Fruit fly (Drosophila melanogaster): ENCODE measurements around the gene CG8952.
A peak's percentile ranks its signal among the peaks of the same experiment; 100 is the strongest.

CG8952 gene

DNA sequence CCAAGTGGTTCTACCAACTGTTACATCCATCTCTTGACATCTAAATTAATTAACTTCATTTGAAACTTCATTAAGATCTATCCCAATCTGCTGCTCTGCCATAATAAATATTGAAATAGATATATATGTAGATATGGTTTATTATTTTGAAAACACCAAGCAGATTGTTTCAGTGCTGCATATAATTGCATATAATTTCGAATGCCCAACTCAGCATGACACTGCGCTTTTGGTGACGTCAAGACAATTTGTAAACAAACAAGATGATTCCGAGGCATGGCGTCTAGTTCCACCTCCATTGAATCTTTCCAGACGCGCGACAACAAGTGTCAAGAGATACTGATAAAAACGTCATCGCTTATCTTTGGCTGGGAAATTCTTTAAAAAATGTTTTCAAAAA lies 25.4 kb downstream of the CG8952 start:
- TF ChIP-seq CG15336 (GFP tag; IDR thresholded peaks at IDR 0.05) (0 out of 2 replicates have a peak, but pooled peaks have one; percentile 6), CG6276 (GFP tag; optimal IDR thresholded peaks at IDR 0.05) (no peak), CG6854 (GFP tag; optimal IDR thresholded peaks at IDR 0.05) (no peak), CG3919 (GFP tag; optimal IDR thresholded peaks at IDR 0.05) (no peak), CG16779 (tag; optimal IDR thresholded peaks at IDR 0.05) (no peak), CG7368 (GFP tag; optimal IDR thresholded peaks at IDR 0.05) (no peak), svp (GFP tag) (peak; percentile 47)

DNA sequence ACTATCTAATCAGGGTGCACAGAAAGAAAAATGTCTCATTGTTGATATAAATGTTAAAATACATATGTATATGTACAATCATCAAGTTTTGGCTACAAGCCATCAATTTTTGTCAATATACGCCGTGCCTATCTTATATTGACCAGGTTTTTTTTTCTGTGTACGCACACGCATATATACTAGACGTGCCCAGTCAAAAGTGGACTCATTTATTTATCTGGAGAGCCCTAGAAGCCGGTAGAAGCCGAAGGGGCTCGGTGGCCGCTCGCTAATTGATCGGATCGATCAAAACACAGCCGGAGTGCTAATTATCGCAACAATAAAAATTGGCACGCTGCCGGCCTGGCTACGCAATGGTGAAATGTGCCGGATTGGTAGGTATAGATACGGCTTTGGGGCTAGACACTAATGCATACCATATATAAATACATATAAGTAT lies 25.9 kb downstream of the CG8952 start:
- peak; percentile 39 for TF ChIP-seq Ets96B (tag; optimal IDR thresholded peaks at IDR 0.05)
- peak; percentile 60 for TF ChIP-seq Smox (GFP tag; optimal IDR thresholded peaks at IDR 0.05)
- TF ChIP-seq CG7368 (GFP tag; optimal IDR thresholded peaks at IDR 0.05): no peak
- peak; percentile 68 for TF ChIP-seq fkh (GFP tag; optimal IDR thresholded peaks at IDR 0.05)
- peak; percentile 43 for TF ChIP-seq CG8632 (GFP tag; optimal IDR thresholded peaks at IDR 0.05)
- no peak for TF ChIP-seq CG4318 (GFP tag; optimal IDR thresholded peaks at IDR 0.05)
- no peak for TF ChIP-seq CG10669 (GFP tag; optimal IDR thresholded peaks at IDR 0.05)
- peak; percentile 48 for TF ChIP-seq CG31627 (GFP tag; optimal IDR thresholded peaks at IDR 0.05)
- TF ChIP-seq CG11294 (GFP tag; IDR thresholded peaks at IDR 0.05): peak; percentile 15; the same call in 1 of the 2 replicates
- no peak for TF ChIP-seq Sox15 (GFP tag; optimal IDR thresholded peaks at IDR 0.05)
- TF ChIP-seq CG6854 (GFP tag; optimal IDR thresholded peaks at IDR 0.05): no peak
- TF ChIP-seq achi (GFP tag; optimal IDR thresholded peaks at IDR 0.05): peak; percentile 40
- TF ChIP-seq CG32006 (GFP tag; optimal IDR thresholded peaks at IDR 0.05): peak; percentile 53
- peak; percentile 60 for TF ChIP-seq Hr39 (GFP tag; optimal IDR thresholded peaks at IDR 0.05)
- no peak for TF ChIP-seq ss (GFP tag; optimal IDR thresholded peaks at IDR 0.05)
- TF ChIP-seq CG15336 (GFP tag; IDR thresholded peaks at IDR 0.05): peak; percentile 57
- peak; percentile 62 for TF ChIP-seq pdm3 (GFP tag; optimal IDR thresholded peaks at IDR 0.05)
- TF ChIP-seq CG34406 (GFP tag; optimal IDR thresholded peaks at IDR 0.05): peak; percentile 36
- TF ChIP-seq CG9139 (GFP tag; optimal IDR thresholded peaks at IDR 0.05): no peak
- peak; percentile 52 for TF ChIP-seq Ets21C (GFP tag; optimal IDR thresholded peaks at IDR 0.05)
- no peak for TF ChIP-seq Blimp-1 (GFP tag; optimal IDR thresholded peaks at IDR 0.05)
- TF ChIP-seq esn (GFP tag; optimal IDR thresholded peaks at IDR 0.05): peak; percentile 71
- TF ChIP-seq spab (GFP tag; optimal IDR thresholded peaks at IDR 0.05): no peak
- TF ChIP-seq Lpt (GFP tag; optimal IDR thresholded peaks at IDR 0.05): peak; percentile 18
- peak; percentile 78 for TF ChIP-seq eg (GFP tag; IDR thresholded peaks at IDR 0.05)
- no peak for TF ChIP-seq CG6808 (GFP tag; optimal IDR thresholded peaks at IDR 0.05)
- no peak for TF ChIP-seq fd59A (GFP tag; optimal IDR thresholded peaks at IDR 0.05)
- TF ChIP-seq CG8119 (GFP tag; IDR thresholded peaks at IDR 0.05): peak; percentile 56; the same call in 2 of the 3 replicates
- peak; percentile 85 for TF ChIP-seq vri (GFP tag; optimal IDR thresholded peaks at IDR 0.05)
- peak; percentile 50 for TF ChIP-seq acj6 (GFP tag; optimal IDR thresholded peaks at IDR 0.05)
- peak; percentile 67 for TF ChIP-seq lz (GFP tag; optimal IDR thresholded peaks at IDR 0.05)
- peak; percentile 23 for TF ChIP-seq CG11902 (GFP tag; optimal IDR thresholded peaks at IDR 0.05)
- TF ChIP-seq CG6163 (GFP tag; IDR thresholded peaks at IDR 0.05): peak; percentile 69
- peak; percentile 56 for TF ChIP-seq Sox102F (GFP tag; optimal IDR thresholded peaks at IDR 0.05)
- TF ChIP-seq CG11762 (GFP tag; optimal IDR thresholded peaks at IDR 0.05; ENCODE audit: insufficient read depth): no peak
- no peak for TF ChIP-seq salr (GFP tag; optimal IDR thresholded peaks at IDR 0.05)
- TF ChIP-seq CG10631 (GFP tag; optimal IDR thresholded peaks at IDR 0.05): peak; percentile 25
- TF ChIP-seq CG8319 (GFP tag; optimal IDR thresholded peaks at IDR 0.05): no peak
- no peak for TF ChIP-seq net (GFP tag; optimal IDR thresholded peaks at IDR 0.05)
- peak; percentile 36 for TF ChIP-seq Eip75B (GFP tag; optimal IDR thresholded peaks at IDR 0.05)
- TF ChIP-seq CG3919 (GFP tag; optimal IDR thresholded peaks at IDR 0.05): no peak
- TF ChIP-seq Eip78C (GFP tag): peak; percentile 83
- no peak for TF ChIP-seq dac (GFP tag; optimal IDR thresholded peaks at IDR 0.05)
- TF ChIP-seq CG6792 (GFP tag; optimal IDR thresholded peaks at IDR 0.05): peak; percentile 45
- TF ChIP-seq Gug (GFP tag; IDR thresholded peaks at IDR 0.05): peak; percentile 52; the same call in 1 of the 2 replicates
- TF ChIP-seq Hr38 (GFP tag; optimal IDR thresholded peaks at IDR 0.05): no peak
- peak; percentile 46 for TF ChIP-seq Eip93F (GFP tag; optimal IDR thresholded peaks at IDR 0.05)

Data from whole organism, prepupa.